Fruit fly (Drosophila melanogaster) whole organism, embryonic: ENCODE measurements around the gene VGlut.

Experiments used
- Abd-B ChIP-seq: fragments of 200-800 bp; sonication (Bioruptor generic); optimal IDR thresholded peaks from 2 replicates; lab custom pipeline; 2018; ENCODE audit warnings: missing biosample characterization, mild to moderate bottlenecking, missing genetic modification characterization, moderate library complexity
- CG10979 ChIP-seq: fragments of 200-800 bp; sonication (Bioruptor generic); optimal IDR thresholded peaks from 2 replicates; lab custom pipeline; 2018; ENCODE audit warnings: missing biosample characterization, mild to moderate bottlenecking, missing genetic modification characterization, moderate library complexity
- CG11398 ChIP-seq: fragments of 200-800 bp; sonication (Bioruptor generic); optimal IDR thresholded peaks from 2 replicates; lab custom pipeline; 2016; ENCODE audit warnings: missing biosample characterization, missing genetic modification characterization
- CG13287 ChIP-seq: fragments of 200-800 bp; sonication (Bioruptor generic); IDR thresholded peaks from 2 replicates; pipeline ENCODE4 v1.3.6; 2022; ENCODE audit warnings: missing biosample characterization, missing genetic modification characterization; ENCODE audit not compliant: partially characterized antibody
- CG15696 ChIP-seq: fragments of 200-800 bp; sonication (Bioruptor generic); optimal IDR thresholded peaks from 2 replicates; lab custom pipeline; 2019; ENCODE audit warnings: missing biosample characterization, mild to moderate bottlenecking, missing genetic modification characterization, moderate library complexity
- CG1603 ChIP-seq: fragments of 200-800 bp; sonication (Bioruptor generic); optimal IDR thresholded peaks from 2 replicates; lab custom pipeline; 2019; ENCODE audit warnings: missing biosample characterization, mild to moderate bottlenecking, missing genetic modification characterization, moderate library complexity
- CG17912 ChIP-seq: fragments of 200-800 bp; sonication (Bioruptor generic); optimal IDR thresholded peaks from 2 replicates; lab custom pipeline; 2018; ENCODE audit warnings: missing biosample characterization, mild to moderate bottlenecking, missing genetic modification characterization
- CG18262 ChIP-seq: fragments of 200-800 bp; optimal IDR thresholded peaks from 3 replicates; lab custom pipeline; 2019; ENCODE audit warnings: missing biosample characterization, mild to moderate bottlenecking, missing genetic modification characterization, moderate library complexity
- CG18619 ChIP-seq: fragments of 200-800 bp; sonication (Bioruptor generic); optimal IDR thresholded peaks from 3 replicates; lab custom pipeline; 2017; ENCODE audit warnings: missing biosample characterization, mild to moderate bottlenecking, missing genetic modification characterization
- CG31224 ChIP-seq: fragments of 200-800 bp; sonication (Bioruptor generic); IDR thresholded peaks from 2 replicates; pipeline ENCODE4 v1.3.6; 2022; ENCODE audit warnings: missing biosample characterization, missing genetic modification characterization
- CG3163 ChIP-seq: fragments of 200-800 bp; sonication (Bioruptor generic); optimal IDR thresholded peaks from 3 replicates; lab custom pipeline; 2016; ENCODE audit warnings: missing biosample characterization, missing genetic modification characterization
- CG34224 ChIP-seq: fragments of 200-800 bp; sonication (Bioruptor generic); IDR thresholded peaks from 3 replicates; pipeline ENCODE4 v1.3.6; 2022; ENCODE audit warnings: missing biosample characterization, missing genetic modification characterization; ENCODE audit not compliant: partially characterized antibody
- CG4854 ChIP-seq: fragments of 200-800 bp; sonication (Bioruptor generic); optimal IDR thresholded peaks from 2 replicates; lab custom pipeline; 2016; ENCODE audit warnings: missing biosample characterization, missing genetic modification characterization, inconsistent platforms
- CG6175 ChIP-seq: fragments of 200-800 bp; sonication (Bioruptor generic); IDR thresholded peaks from 3 replicates; pipeline ENCODE4 v1.3.6; 2022; ENCODE audit warnings: missing biosample characterization, missing genetic modification characterization
- CG6683 ChIP-seq: fragments of 200-800 bp; sonication (Bioruptor generic); optimal IDR thresholded peaks from 2 replicates; lab custom pipeline; 2017; ENCODE audit warnings: missing biosample characterization, mild to moderate bottlenecking, missing genetic modification characterization, missing genetic modification reagents
- CG6791 ChIP-seq: fragments of 200-800 bp; sonication (Bioruptor generic); IDR thresholded peaks from 3 replicates; pipeline ENCODE4 v1.3.6; 2022; ENCODE audit warnings: missing biosample characterization, missing genetic modification characterization; ENCODE audit not compliant: partially characterized antibody
- CG7745 ChIP-seq: fragments of 200-800 bp; sonication (Bioruptor generic); optimal IDR thresholded peaks from 2 replicates; lab custom pipeline; 2018; ENCODE audit warnings: missing biosample characterization, mild to moderate bottlenecking, missing genetic modification characterization, moderate library complexity
- CG7786 ChIP-seq: fragments of 200-800 bp; sonication (Bioruptor generic); optimal IDR thresholded peaks from 2 replicates; lab custom pipeline; 2016; ENCODE audit warnings: missing biosample characterization, missing genetic modification characterization
- CG7928 ChIP-seq: fragments of 200-800 bp; sonication (Bioruptor generic); optimal IDR thresholded peaks from 2 replicates; lab custom pipeline; 2017; ENCODE audit warnings: missing biosample characterization, mild to moderate bottlenecking, missing genetic modification characterization
- CG8359 ChIP-seq: fragments of 200-800 bp; sonication (Bioruptor generic); optimal IDR thresholded peaks from 2 replicates; lab custom pipeline; 2017; ENCODE audit warnings: missing biosample characterization, mild to moderate bottlenecking, missing genetic modification characterization, borderline replicate concordance
- CTCF ChIP-seq: fragments of 200-800 bp; sonication (Bioruptor generic); optimal IDR thresholded peaks from 2 replicates; lab custom pipeline; 2017; ENCODE audit warnings: missing biosample characterization, mild to moderate bottlenecking, missing genetic modification characterization, moderate library complexity
- D ChIP-seq, 2 experiments: fragments of 200-800 bp in 1 of 2; fragments of >200 bp in 1 of 2; sonication (Bioruptor generic) in 1 of 2; optimal IDR thresholded peaks; 2 replicates in 1 of 2; 3 replicates in 1 of 2; lab custom pipeline; 2017; ENCODE audit warnings: mild to moderate bottlenecking in 1 of 2, missing biosample characterization in 1 of 2, missing genetic modification characterization in 1 of 2, missing genetic modification reagents in 1 of 2
- D19B ChIP-seq: fragments of 200-800 bp; sonication (Bioruptor generic); optimal IDR thresholded peaks from 2 replicates; lab custom pipeline; 2017; ENCODE audit warnings: missing biosample characterization, mild to moderate bottlenecking, missing genetic modification characterization
- Dll ChIP-seq: fragments of 200-800 bp; sonication (Bioruptor generic); IDR thresholded peaks from 4 replicates; pipeline ENCODE4 v1.3.6; 2022; ENCODE audit warnings: missing biosample characterization, missing genetic modification characterization; ENCODE audit not compliant: partially characterized antibody
- Hey ChIP-seq: fragments of 200-800 bp; sonication (Bioruptor generic); optimal IDR thresholded peaks from 3 replicates; lab custom pipeline; 2018; ENCODE audit warnings: missing biosample characterization, mild to moderate bottlenecking, missing genetic modification characterization
- Hr3 ChIP-seq: fragments of 200-800 bp; sonication (Bioruptor generic); optimal IDR thresholded peaks from 3 replicates; lab custom pipeline; 2016; ENCODE audit warnings: missing biosample characterization, missing genetic modification characterization
- Kr ChIP-seq: fragments of 200-800 bp; sonication (Bioruptor generic); optimal IDR thresholded peaks from 2 replicates; lab custom pipeline; 2017; ENCODE audit warnings: missing biosample characterization, mild to moderate bottlenecking, missing genetic modification characterization
- Lim3 ChIP-seq: fragments of 200-800 bp; sonication (Bioruptor generic); IDR thresholded peaks from 2 replicates; pipeline ENCODE4 v1.3.6; 2022; ENCODE audit warnings: missing biosample characterization, missing genetic modification characterization
- Nf-YB ChIP-seq: fragments of 200-800 bp; sonication (Bioruptor generic); optimal IDR thresholded peaks from 3 replicates; lab custom pipeline; 2019; ENCODE audit warnings: missing biosample characterization, mild to moderate bottlenecking, missing genetic modification characterization, moderate library complexity
- PHDP ChIP-seq: fragments of 200-800 bp; sonication (Bioruptor generic); optimal IDR thresholded peaks from 3 replicates; lab custom pipeline; 2018; ENCODE audit warnings: missing biosample characterization, mild to moderate bottlenecking, missing genetic modification characterization, moderate library complexity
- Sry-δ ChIP-seq: fragments of 200-800 bp; sonication (Bioruptor generic); optimal IDR thresholded peaks from 2 replicates; lab custom pipeline; 2016; ENCODE audit warnings: missing biosample characterization, missing genetic modification characterization
- Stat92E ChIP-seq, 3 experiments: fragments of >200 bp in 2 of 3; fragments of 200-800 bp in 1 of 3; sonication (Bioruptor generic) in 1 of 3; optimal IDR thresholded peaks; 2 replicates each; lab custom pipeline; 2017 to 2019; ENCODE audit warnings: missing biosample characterization in 3 of 3, missing genetic modification characterization in 3 of 3, mild to moderate bottlenecking in 1 of 3, moderate library complexity in 1 of 3
- TFAM ChIP-seq: fragments of 200-800 bp; sonication (Bioruptor generic); optimal IDR thresholded peaks from 2 replicates; lab custom pipeline; 2017; ENCODE audit warnings: missing biosample characterization, missing genetic modification characterization, inconsistent platforms
- Vsx1 ChIP-seq: fragments of 200-800 bp; sonication (Bioruptor generic); optimal IDR thresholded peaks from 2 replicates; lab custom pipeline; 2017; ENCODE audit warnings: missing biosample characterization, mild to moderate bottlenecking, missing genetic modification characterization, missing genetic modification reagents
- ato ChIP-seq: fragments of 200-800 bp; sonication (Bioruptor generic); IDR thresholded peaks from 2 replicates; pipeline ENCODE4 v1.3.6; 2022; ENCODE audit warnings: missing biosample characterization, missing genetic modification characterization; ENCODE audit not compliant: partially characterized antibody
- bowl ChIP-seq: fragments of 200-800 bp; sonication (Bioruptor generic); IDR thresholded peaks from 2 replicates; pipeline ENCODE4 v1.3.6; 2022; ENCODE audit warnings: missing biosample characterization, missing genetic modification characterization
- dmrt11E ChIP-seq: fragments of 200-800 bp; sonication (Bioruptor generic); optimal IDR thresholded peaks from 3 replicates; lab custom pipeline; 2018; ENCODE audit warnings: missing biosample characterization, mild to moderate bottlenecking, missing genetic modification characterization, moderate library complexity
- dmrt99B ChIP-seq: fragments of 200-800 bp; sonication (Bioruptor generic); optimal IDR thresholded peaks from 2 replicates; lab custom pipeline; 2018; ENCODE audit warnings: missing biosample characterization, mild to moderate bottlenecking, missing genetic modification characterization, moderate library complexity
- grn ChIP-seq: fragments of 200-800 bp; sonication (Bioruptor generic); optimal IDR thresholded peaks from 3 replicates; lab custom pipeline; 2017; ENCODE audit warnings: missing biosample characterization, missing genetic modification characterization
- mam ChIP-seq: fragments of 200-800 bp; sonication (Bioruptor generic); optimal IDR thresholded peaks from 3 replicates; lab custom pipeline; 2016; ENCODE audit warnings: missing biosample characterization, missing genetic modification characterization
- nau ChIP-seq: fragments of 200-800 bp; sonication (Bioruptor generic); optimal IDR thresholded peaks from 3 replicates; lab custom pipeline; 2017; ENCODE audit warnings: missing biosample characterization, mild to moderate bottlenecking, missing genetic modification characterization, missing genetic modification reagents
- nom ChIP-seq: fragments of 200-800 bp; sonication (Bioruptor generic); optimal IDR thresholded peaks from 2 replicates; lab custom pipeline; 2017; ENCODE audit warnings: missing biosample characterization, missing genetic modification characterization, mild to moderate bottlenecking, moderate library complexity, missing genetic modification reagents
- pan ChIP-seq, 4 experiments: fragments of >200 bp in 3 of 4; fragments of 200-800 bp in 1 of 4; sonication (Bioruptor generic) in 1 of 4; optimal IDR thresholded peaks in 3 of 4; IDR thresholded peaks in 1 of 4; 2 replicates each; pipeline versions ENCODE4 v1.3.6 to Lab custom; 2017 to 2022; ENCODE audit warnings: missing biosample characterization in 2 of 4, missing genetic modification characterization in 2 of 4, mixed read lengths in 1 of 4
- pfk ChIP-seq: fragments of 200-800 bp; sonication (Bioruptor generic); optimal IDR thresholded peaks from 2 replicates; lab custom pipeline; 2018; ENCODE audit warnings: missing biosample characterization, mild to moderate bottlenecking, missing genetic modification characterization, moderate library complexity
- pho ChIP-seq: fragments of 200-800 bp; sonication (Bioruptor generic); optimal IDR thresholded peaks from 2 replicates; lab custom pipeline; 2016; ENCODE audit warnings: missing biosample characterization, missing genetic modification characterization
- tap ChIP-seq: fragments of 200-800 bp; optimal IDR thresholded peaks from 3 replicates; lab custom pipeline; 2019; ENCODE audit warnings: missing biosample characterization, mild to moderate bottlenecking, missing genetic modification characterization, moderate library complexity
- ttk ChIP-seq: fragments of 200-800 bp; sonication (Bioruptor generic); IDR thresholded peaks from 2 replicates; pipeline ENCODE4 v2.1.2; 2022; ENCODE audit warnings: missing biosample characterization, missing genetic modification characterization

VGlut gene

dm6 chr2L:2453818-2454217, 53.7 kb downstream of the VGlut start:
- TF ChIP-seq Kr (GFP tag; lab: Kevin White, UChicago) (peak; percentile 59), D19B (no peak), grn (GFP tag; lab: Kevin White, UChicago) (peak; percentile 94), CG7745 (tag; lab: Kevin White, UChicago) (peak; percentile 64), CG7786 (GFP tag; lab: Kevin White, UChicago) (no peak)

DNA sequence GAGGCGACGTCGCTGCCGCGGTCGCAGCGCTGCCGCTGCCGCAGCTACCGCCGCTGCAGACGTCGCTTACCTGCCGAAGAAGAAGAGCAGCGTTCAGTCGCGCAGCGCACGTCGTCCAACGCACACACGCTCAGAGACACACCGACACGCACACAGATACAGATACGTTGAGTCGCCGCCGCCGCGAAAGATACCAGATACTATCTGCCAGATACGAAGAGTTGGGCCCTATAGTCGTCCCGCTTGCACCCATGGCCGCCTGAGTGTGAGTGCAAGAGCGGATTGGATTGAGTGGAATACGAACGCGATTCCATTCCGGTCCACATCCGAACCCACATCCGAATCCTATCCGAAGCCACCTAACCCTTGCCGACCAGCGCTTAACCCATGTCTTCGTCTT, 54.5 kb downstream of the VGlut start:
- no peak for TF ChIP-seq Stat92E (GFP tag; optimal IDR thresholded peaks at IDR 0.05; lab: Kevin White, UChicago)
- TF ChIP-seq Dll = peak; percentile 24; the same call in 1 of the 4 replicates
- no peak for TF ChIP-seq ttk (GFP tag; lab: Robert Waterston, UW)
- peak; percentile 86 for TF ChIP-seq D (optimal IDR thresholded peaks at IDR 0.05; lab: Kevin White, UChicago)
- no peak for TF ChIP-seq D (GFP tag; optimal IDR thresholded peaks at IDR 0.05; lab: Kevin White, UChicago)
- no peak for TF ChIP-seq pfk (GFP tag; lab: Kevin White, UChicago)
- peak; percentile 51; the same call in 1 of the 3 replicates for TF ChIP-seq CG6791 (GFP tag; lab: Robert Waterston, UW)
- TF ChIP-seq CG10979 (tag; lab: Kevin White, UChicago) = no peak
- TF ChIP-seq CG7928 (GFP tag; lab: Kevin White, UChicago) = no peak
- no peak for TF ChIP-seq CG6175 (GFP tag; lab: Robert Waterston, UW)
- TF ChIP-seq CG18262 (tag; lab: Kevin White, UChicago) = no peak
- TF ChIP-seq Hey = no peak
- no peak for TF ChIP-seq Hr3 (GFP tag; lab: Kevin White, UChicago)
- TF ChIP-seq Lim3 (GFP tag; lab: Robert Waterston, UW) = no peak
- TF ChIP-seq CG4854 (GFP tag; lab: Kevin White, UChicago) = no peak
- peak; percentile 27; the same call in 1 of the 2 replicates for TF ChIP-seq CG13287 (GFP tag; lab: Robert Waterston, UW)
- no peak for TF ChIP-seq CG18619
- TF ChIP-seq Nf-YB (GFP tag; lab: Kevin White, UChicago) = peak; percentile 88
- no peak for TF ChIP-seq CG8359
- TF ChIP-seq CG1603 = no peak
- peak; percentile 54; the same call in 2 of the 3 replicates for TF ChIP-seq CG34224 (GFP tag; lab: Robert Waterston, UW)
- no peak for TF ChIP-seq CTCF (GFP tag; lab: Kevin White, UChicago)
- no peak for TF ChIP-seq mam
- TF ChIP-seq CG11398 (GFP tag; lab: Kevin White, UChicago) = no peak
- no peak for TF ChIP-seq PHDP (tag; lab: Kevin White, UChicago)
- TF ChIP-seq CG6683 = no peak
- no peak for TF ChIP-seq dmrt11E
- no peak for TF ChIP-seq bowl (GFP tag; lab: Robert Waterston, UW)
- TF ChIP-seq CG17912 (GFP tag; lab: Kevin White, UChicago) = no peak
- no peak for TF ChIP-seq Sry-δ (GFP tag; lab: Kevin White, UChicago)
- TF ChIP-seq CG3163 (GFP tag; lab: Kevin White, UChicago) = no peak
- TF ChIP-seq pan (optimal IDR thresholded peaks at IDR 0.05; lab: Kevin White, UChicago) = no peak
- TF ChIP-seq pan (GFP tag; optimal IDR thresholded peaks at IDR 0.05 in 1 of 2, IDR thresholded peaks at IDR 0.05 in 1 of 2) = no peak
- TF ChIP-seq Abd-B = no peak
- TF ChIP-seq tap (tag; lab: Kevin White, UChicago) = no peak
- TF ChIP-seq CG15696 (tag; lab: Kevin White, UChicago) = no peak
- no peak for TF ChIP-seq TFAM (GFP tag; lab: Kevin White, UChicago)
- peak; percentile 57; the same call in 1 of the 2 replicates for TF ChIP-seq ato (GFP tag; lab: Robert Waterston, UW)
- no peak for TF ChIP-seq pho
- no peak for TF ChIP-seq Vsx1 (GFP tag; lab: Kevin White, UChicago)
- no peak for TF ChIP-seq dmrt99B (tag; lab: Kevin White, UChicago)
- TF ChIP-seq CG31224 (GFP tag; lab: Robert Waterston, UW) = no peak
- TF ChIP-seq nau (GFP tag; lab: Kevin White, UChicago) = no peak
- TF ChIP-seq nom (GFP tag; lab: Kevin White, UChicago) = peak; percentile 3
